Fruit fly (Drosophila melanogaster): ENCODE results near the gene tkv.

Gene tkv

DNA sequence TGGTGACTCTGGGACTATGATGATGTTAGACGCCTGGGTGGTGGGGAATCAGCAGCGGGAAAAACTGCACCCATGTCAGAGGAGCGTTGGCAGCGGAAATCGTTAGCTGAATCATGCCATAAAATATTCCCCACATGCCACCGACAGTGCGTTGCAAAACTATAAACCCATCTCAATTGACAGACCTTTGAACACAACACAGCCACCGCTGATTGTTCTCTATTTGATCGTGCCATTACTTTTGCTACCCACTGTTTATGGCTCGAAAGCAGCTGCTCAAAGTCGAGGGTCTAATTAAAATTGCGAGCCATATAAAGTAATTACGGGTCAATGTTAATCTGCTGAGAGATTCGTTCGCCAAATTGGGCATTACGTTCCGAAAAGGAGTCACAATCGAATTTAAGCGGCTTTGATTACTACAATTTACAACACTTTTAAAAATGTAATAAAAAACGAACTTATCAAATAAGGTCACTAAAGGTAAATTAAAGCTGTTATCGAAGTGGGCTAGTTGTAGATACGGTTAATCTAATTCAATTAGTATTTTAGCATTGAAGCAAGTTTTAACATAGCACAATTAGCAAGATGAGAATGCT is 46.4 kb downstream of the tkv start:
- no peak for TF ChIP-seq CG8478 (optimal IDR thresholded peaks at IDR 0.05)

DNA sequence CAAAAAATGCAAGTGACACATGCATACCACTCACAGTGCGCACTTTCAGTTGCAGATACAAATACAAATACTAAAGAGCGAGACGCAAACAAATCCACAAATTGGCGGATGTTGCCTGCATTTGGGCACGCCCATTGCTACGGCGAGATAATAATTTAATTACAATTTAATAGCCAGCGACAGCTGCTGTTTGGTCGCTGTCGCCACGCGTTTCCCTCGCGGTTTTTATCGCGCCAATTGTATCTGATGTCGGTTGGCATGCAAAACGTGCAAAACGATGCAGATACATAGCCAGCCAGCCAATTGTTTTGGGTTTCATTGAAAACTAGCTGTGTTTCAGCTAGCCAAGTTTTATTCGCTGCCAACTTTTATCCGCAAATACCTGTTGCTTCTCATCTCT is 47.9 kb downstream of the tkv start:
- no peak for TF ChIP-seq CTCF (optimal IDR thresholded peaks at IDR 0.05)
- no peak for TF ChIP-seq CG8478 (optimal IDR thresholded peaks at IDR 0.05)

DNA sequence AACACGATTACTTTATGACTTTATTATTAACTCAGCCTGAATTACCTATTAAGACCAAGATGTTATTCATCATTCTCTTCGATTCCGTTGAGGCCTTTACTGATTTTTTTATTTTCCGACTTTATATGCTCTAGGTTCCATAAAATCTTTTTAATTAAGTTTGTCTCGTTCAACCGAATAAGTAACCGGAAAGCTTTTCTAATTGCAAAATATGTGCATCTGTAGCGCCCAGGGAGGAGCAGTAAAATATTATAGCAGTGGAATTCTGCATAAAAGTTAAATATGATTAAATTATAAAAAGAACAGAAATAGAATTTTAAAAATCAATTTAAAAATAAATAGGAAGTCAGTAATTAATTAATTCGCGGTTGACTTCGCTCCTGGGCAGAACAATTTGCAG is 54.7 kb downstream of the tkv start, which contains the start of the genes CG14034 and TpnC25D:
TSS of gene CG14034 (minus strand) at position 101 of the 400 bp plus-strand sequence.
TSS of gene TpnC25D (plus strand) at position 260 of the 400 bp plus-strand sequence.
- no peak for TF ChIP-seq CTCF (optimal IDR thresholded peaks at IDR 0.05)
- TF ChIP-seq CG8478 (optimal IDR thresholded peaks at IDR 0.05), result no peak

DNA sequence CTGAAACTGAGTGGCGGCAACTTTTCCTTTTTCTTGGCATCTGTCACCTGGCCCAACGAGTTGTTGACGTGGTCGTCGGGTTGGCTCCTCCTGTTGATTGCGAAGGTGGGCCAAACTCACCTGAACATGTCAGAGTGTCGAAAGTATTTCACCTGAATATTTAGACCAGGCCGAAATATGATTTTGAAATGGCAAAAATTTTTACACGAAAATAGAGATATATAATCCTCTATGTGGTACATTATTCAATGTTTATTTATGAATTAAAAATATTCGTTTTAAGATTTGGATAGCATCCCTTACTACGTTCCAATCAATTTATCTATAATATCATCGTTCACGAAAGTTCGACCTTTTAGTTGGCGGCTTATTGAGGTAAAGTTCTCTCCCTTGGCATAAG is 56.2 kb downstream of the tkv start, which contains the start of gene CG7742:
TSS of gene CG7742 (minus strand) at position 101 of the 400 bp plus-strand sequence.
- TF ChIP-seq CTCF (optimal IDR thresholded peaks at IDR 0.05) (no peak), CG8478 (optimal IDR thresholded peaks at IDR 0.05) (no peak)

DNA sequence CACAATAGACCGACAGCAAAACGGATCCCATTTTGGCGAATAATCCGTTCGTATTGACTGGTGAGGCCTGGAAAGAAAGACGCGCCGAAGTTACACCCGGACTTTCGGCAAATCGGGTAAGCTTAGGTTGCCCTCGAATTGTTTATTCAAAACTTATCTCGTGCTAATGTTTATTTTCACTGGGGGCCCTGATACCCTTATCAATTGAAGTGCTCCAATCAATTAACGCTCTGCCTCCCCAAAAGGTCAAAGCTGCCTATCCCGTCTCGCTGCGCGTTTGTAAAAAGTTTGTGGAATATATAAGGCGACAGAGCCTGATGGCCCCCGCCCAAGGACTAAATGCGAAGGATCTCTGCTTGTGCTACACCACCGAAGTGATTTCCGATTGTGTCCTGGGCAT is 60.2 kb downstream of the tkv start:
- TF ChIP-seq CTCF (optimal IDR thresholded peaks at IDR 0.05) (no peak), CG8478 (optimal IDR thresholded peaks at IDR 0.05) (no peak)

DNA sequence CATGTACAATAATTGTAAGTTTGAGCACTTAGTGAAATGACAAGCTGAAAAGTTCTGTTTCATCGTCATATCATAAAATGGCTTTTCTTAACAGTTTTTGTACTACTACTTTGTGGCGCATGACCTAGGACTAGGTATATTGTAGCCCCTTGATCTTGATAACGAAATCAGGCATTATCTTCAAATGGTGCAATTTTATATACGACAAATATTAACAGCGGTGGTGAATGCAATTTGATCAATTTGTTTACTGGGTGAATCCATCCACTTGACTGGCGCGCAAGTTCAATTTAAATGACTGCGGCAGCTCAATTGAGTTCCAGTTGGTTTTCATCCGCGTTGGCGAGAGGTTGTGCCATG is 61.1 kb downstream of the tkv start, which contains the start of gene Cyp28d1:
TSS of gene Cyp28d1 (plus strand) at position 316 of the 360 bp plus-strand sequence.
- TF ChIP-seq CTCF (optimal IDR thresholded peaks at IDR 0.05) (no peak), CG8478 (optimal IDR thresholded peaks at IDR 0.05) (no peak)

DNA sequence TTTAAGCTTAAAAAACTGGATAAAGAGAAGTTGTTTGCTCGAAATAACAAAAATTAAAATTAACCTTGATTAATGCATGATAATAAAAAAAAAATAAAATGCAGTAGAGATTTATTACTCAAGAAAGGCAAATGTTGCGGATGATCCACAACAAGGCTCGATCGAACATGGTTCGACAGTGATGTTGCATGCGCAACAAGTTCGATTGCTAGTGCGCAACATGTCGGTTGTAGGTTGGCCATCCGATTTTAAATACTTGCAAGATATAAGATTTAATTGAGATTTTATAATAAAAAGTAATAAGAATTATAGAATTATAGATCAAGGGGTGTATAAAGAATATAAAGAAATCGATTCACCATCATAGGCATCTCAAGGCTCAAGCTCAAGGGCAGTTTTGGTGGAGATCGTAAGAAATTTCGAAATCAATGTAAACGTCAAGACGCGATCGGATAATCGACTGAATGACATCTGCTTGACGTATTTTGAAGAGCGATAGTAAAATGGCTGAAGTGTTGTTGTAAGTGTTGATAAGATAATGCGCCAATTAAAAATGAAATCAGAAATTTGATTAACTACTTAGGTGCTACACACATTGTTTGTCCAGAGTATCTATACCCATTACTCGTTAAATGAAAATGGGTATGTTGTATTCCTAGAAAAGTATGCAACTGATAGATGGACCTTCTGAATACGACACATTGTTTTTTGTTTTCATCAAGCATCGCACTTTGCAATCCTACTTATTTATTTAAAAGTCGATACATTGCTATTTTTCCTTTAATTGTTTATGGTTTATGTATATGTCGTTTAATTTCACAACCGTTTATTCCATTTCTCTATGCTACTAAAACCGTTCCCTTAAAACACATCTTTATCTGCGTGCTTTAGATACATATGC is 61.7 kb downstream of the tkv start:
- TF ChIP-seq CTCF (optimal IDR thresholded peaks at IDR 0.05), result no peak
- TF ChIP-seq CG8478 (optimal IDR thresholded peaks at IDR 0.05), result no peak

DNA sequence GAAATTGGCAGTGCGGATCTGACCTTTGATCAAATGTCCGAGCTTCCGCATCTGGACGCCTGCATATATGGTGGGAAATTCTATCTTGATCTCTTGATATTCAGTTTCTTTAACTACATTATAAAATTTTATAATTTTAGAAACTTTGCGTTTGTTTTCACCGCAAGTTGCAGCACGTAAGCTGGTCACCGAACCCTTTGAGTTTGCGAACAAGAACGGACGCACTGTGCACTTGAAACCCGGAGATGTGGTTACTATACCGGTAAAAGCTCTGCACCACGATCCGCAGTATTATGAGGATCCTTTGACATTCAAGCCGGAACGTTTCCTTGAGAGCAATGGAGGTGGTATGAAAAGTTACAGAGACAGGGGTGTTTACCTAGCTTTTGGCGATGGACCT is 62.6 kb downstream of the tkv start:
- no peak for TF ChIP-seq CG8478 (optimal IDR thresholded peaks at IDR 0.05)
- no peak for TF ChIP-seq CTCF (optimal IDR thresholded peaks at IDR 0.05)

DNA sequence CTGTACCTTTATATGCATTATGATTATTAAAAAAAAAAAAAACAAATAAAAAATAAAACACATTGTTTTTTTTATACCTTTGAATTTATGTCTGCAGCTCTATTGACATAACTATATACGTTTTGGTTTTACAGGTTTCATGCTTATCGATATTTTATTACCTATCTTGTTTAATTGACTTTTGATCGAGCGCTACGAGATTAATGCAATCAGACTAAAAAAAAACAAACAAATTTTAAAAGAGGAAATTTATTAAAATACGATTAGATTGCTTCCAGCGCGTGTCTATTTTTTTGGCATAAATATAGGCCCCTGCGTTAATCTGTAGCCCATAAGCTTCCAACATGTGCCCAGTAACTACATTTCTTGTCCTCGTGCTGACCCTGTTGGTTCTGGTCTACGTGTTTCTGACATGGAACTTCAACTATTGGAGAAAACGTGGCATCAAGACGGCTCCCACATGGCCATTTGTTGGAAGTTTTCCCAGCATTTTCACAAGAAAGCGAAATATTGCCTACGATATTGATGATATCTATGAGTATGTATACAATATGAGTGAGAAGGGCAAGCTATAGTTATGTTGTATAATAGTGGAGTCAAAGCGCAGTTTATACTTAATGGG is 64.1 kb downstream of the tkv start, which contains the start of gene Cyp28d2:
TSS of gene Cyp28d2 (plus strand) at position 304 of the 622 bp plus-strand sequence.
- TF ChIP-seq CTCF (optimal IDR thresholded peaks at IDR 0.05) (no peak), CG8478 (optimal IDR thresholded peaks at IDR 0.05) (no peak)

DNA sequence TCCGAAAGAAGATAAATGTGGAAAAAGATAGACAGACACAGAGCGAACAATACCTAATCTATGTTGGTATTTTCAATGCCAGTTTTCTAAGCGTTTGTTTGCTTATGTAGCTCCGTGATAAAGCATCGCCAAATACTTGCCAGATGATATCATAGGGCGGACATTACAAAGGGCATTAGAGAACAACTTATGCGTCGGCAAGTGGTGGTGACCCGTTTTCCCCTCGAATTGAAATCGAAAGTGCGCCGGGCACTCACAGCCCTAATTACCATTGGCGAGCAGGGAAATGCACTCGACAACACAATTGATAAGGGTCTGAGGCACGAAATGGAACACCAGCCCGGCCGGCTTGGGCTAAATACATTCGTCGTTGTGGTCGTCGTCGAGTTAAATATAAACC is 74.0 kb downstream of the tkv start:
- no peak for TF ChIP-seq CTCF (optimal IDR thresholded peaks at IDR 0.05)
- TF ChIP-seq CG8478 (optimal IDR thresholded peaks at IDR 0.05), result no peak

DNA sequence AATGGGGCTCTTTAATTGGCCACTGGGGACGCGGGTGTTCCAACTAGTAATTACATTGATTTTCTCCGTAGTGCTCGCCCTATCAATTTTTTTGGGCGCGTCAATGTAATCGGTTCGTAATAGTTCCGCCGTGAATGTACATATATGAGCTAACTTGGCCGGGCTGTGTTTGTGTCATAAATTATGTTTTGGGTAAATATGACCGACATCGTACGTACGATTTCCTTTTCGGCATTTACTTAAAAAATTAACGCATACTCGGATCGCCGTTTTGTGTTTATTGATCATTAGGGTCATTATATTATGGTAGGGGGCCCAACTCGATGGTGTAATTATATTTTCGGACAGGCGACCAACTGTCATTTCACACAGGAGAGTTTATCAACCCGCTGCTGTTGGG is 74.5 kb downstream of the tkv start:
- TF ChIP-seq CTCF (optimal IDR thresholded peaks at IDR 0.05) (no peak), CG8478 (optimal IDR thresholded peaks at IDR 0.05) (no peak)

DNA sequence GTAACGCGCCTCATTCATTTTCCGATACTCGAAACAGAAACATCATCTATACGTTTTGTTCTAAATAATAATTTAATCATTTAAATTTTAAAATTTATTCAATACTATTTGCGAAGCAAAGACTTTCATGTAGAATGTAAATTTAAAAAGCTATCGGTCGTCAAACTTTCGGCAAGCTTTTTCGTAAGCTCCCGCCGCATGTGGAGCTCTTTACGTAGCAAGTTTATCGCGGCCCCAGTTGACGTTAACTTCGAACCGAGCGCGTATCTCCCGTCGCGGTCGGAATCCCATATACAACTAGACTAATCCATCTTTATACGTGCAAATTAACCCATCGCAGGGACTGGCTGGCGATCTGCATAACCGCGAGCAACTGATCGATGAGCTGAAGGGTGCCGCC is 75.5 kb downstream of the tkv start:
- TF ChIP-seq CG8478 (optimal IDR thresholded peaks at IDR 0.05), result no peak
- no peak for TF ChIP-seq CTCF (optimal IDR thresholded peaks at IDR 0.05)

DNA sequence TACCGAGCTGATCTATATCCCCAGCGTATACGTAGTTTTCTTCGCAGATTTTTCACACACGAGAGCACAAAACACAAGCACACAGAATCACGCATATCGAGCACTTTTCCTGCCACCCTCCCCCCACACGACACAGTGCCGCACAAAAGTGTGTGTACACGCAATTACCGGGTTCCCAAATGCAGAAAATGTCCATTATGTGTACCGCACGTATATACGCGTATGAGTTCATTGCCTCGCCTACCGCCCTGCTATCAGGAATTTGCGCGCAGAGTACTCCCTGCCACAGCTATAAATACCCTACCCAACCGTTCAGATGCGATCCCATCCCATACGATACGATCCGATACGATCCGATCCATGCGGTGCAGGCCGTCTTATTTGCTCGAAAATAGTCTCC is 84.6 kb downstream of the tkv start:
- TF ChIP-seq CTCF (optimal IDR thresholded peaks at IDR 0.05), result no peak
- TF ChIP-seq CG8478 (optimal IDR thresholded peaks at IDR 0.05), result no peak

All from S2 (cell line).